Fruit fly (Drosophila melanogaster) whole organism, wandering third instar larva: ENCODE results near the gene MFS3.

ENCODE experiments used
- Abd-B ChIP-seq: fragments of >200 bp; optimal IDR thresholded peaks from 2 replicates; lab custom pipeline; 2017; ENCODE audit warnings: missing biosample characterization, missing genetic modification characterization
- HLH106 ChIP-seq: fragments of 200-800 bp; optimal IDR thresholded peaks from 3 replicates; lab custom pipeline; 2019; ENCODE audit warnings: missing biosample characterization, mild to moderate bottlenecking, missing genetic modification characterization, moderate library complexity
- Hnf4 ChIP-seq: fragments of 200-800 bp; sonication (Bioruptor generic); optimal IDR thresholded peaks from 2 replicates; lab custom pipeline; 2016; ENCODE audit warnings: missing biosample characterization, mild to moderate bottlenecking, missing genetic modification characterization
- Hr78 ChIP-seq: fragments of >200 bp; optimal IDR thresholded peaks from 2 replicates; lab custom pipeline; 2017; ENCODE audit warnings: missing biosample characterization, missing genetic modification characterization
- Hr83 ChIP-seq: fragments of 200-300 bp; sonication (Bioruptor generic); optimal IDR thresholded peaks from 2 replicates; lab custom pipeline; 2016; ENCODE audit warnings: missing biosample characterization, mild to moderate bottlenecking, missing genetic modification characterization, moderate library complexity; ENCODE audit not compliant: poor library complexity, severe bottlenecking
- N ChIP-seq: fragments of >200 bp; optimal IDR thresholded peaks from 2 replicates; lab custom pipeline; 2018; ENCODE audit warnings: missing biosample characterization, missing external identifiers, missing genetic modification characterization
- OdsH ChIP-seq: fragments of 200-800 bp; sonication (Bioruptor generic); optimal IDR thresholded peaks from 2 replicates; lab custom pipeline; 2016; ENCODE audit warnings: missing biosample characterization, mild to moderate bottlenecking, missing genetic modification characterization
- dl ChIP-seq, 2 experiments: fragments of 175-275, 200-275 bp in 1 of 2; fragments of 200-275 bp in 1 of 2; sonication (Bioruptor generic); optimal IDR thresholded peaks; lab custom pipeline; 2018; ENCODE audit warnings: mild to moderate bottlenecking in 2 of 2, missing biosample characterization in 2 of 2, missing genetic modification characterization in 2 of 2, moderate library complexity in 2 of 2; ENCODE audit not compliant: partially characterized antibody in 2 of 2, insufficient read depth in 1 of 2
- ey ChIP-seq: fragments of 200-800 bp; sonication (Bioruptor generic); optimal IDR thresholded peaks from 2 replicates; lab custom pipeline; 2016; ENCODE audit warnings: missing biosample characterization, missing genetic modification characterization
- lola ChIP-seq: fragments of >200 bp; optimal IDR thresholded peaks from 2 replicates; lab custom pipeline; 2017; ENCODE audit warnings: missing biosample characterization, missing genetic modification characterization
- pan ChIP-seq: fragments of >200 bp; optimal IDR thresholded peaks from 2 replicates; lab custom pipeline; 2017

DNA sequence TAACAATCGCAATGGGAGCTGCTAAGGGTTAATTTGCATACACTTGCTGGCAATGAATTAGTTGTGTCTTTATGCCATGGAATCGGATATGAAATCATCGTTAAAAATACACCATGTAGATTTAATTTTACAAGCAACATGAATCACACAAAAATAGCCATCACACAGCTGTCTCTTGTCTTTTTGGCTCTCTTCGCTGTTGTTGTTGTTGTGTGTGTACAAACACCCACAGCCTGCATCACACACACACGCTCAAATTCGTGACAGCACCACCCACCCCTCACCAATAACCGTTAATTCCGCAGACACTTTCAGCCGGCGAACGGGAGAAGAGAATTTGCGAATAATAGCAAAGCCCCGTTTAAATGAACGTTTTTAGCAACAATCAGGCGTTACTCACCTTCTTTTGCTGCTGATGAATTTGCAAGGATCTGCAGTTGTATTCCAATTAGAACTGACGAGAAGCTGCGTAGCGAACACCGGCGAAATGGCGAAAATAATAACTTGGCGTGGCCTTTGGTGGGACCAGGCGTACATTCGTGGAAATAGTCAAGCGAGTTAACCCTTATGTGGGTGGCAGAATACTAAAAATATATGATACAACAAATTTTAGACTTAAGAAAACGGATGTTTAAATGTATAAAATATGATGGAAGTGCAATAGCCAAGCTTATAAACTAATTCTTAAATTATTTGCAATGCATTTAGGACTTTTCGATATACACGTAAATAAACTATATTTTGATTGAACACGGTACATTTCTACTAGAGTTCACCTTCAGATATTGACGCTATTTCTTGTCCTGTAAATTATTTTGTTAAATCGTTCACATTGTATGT lies 14.9 kb downstream of the MFS3 start, which contains the start of gene capt:
- TF ChIP-seq pan (lab: Kevin White, UChicago) (no peak), lola (GFP tag; lab: Kevin White, UChicago) (no peak), ey (GFP tag; lab: Kevin White, UChicago) (peak; percentile 21), Hr83 (no peak), Hr78 (GFP tag; lab: Kevin White, UChicago) (no peak), HLH106 (tag; lab: Kevin White, UChicago) (peak; percentile 55), N (GFP tag; lab: Kevin White, UChicago) (peak; percentile 41), dl (GFP tag; optimal IDR thresholded peaks at IDR 0.05; lab: Kevin White, UChicago; ENCODE audit: insufficient read depth in 1 of 2, partially characterized antibody in 2 of 2) (no peak), Abd-B (GFP tag; lab: Kevin White, UChicago) (no peak), Hnf4 (no peak), OdsH (no peak)
